Fruit fly (Drosophila melanogaster) whole organism, pupa: ENCODE results near the gene CG11970.

Experiments
- CG10348 ChIP-seq: fragments of 200-800 bp; sonication (Bioruptor generic); IDR thresholded peaks from 2 replicates; pipeline ENCODE4 v1.3.6; 2022; ENCODE audit warnings: missing biosample characterization, missing genetic modification characterization
- CG12605 ChIP-seq: fragments of 200-800 bp; sonication (Bioruptor generic); IDR thresholded peaks from 2 replicates; pipeline ENCODE4 v1.3.6; 2022; ENCODE audit warnings: missing biosample characterization, missing genetic modification characterization
- CG13204 ChIP-seq: fragments of 200-800 bp; sonication (Bioruptor generic); optimal IDR thresholded peaks from 2 replicates; lab custom pipeline; 2018; ENCODE audit warnings: missing biosample characterization, mild to moderate bottlenecking, missing genetic modification characterization, moderate library complexity
- CG14655 ChIP-seq: fragments of 200-800 bp; sonication (Bioruptor generic); optimal IDR thresholded peaks from 3 replicates; lab custom pipeline; 2017; ENCODE audit warnings: mild to moderate bottlenecking, missing biosample characterization, missing genetic modification reagents, missing genetic modification characterization
- CG15710 ChIP-seq: fragments of 200-800 bp; sonication (Bioruptor generic); optimal IDR thresholded peaks from 2 replicates; lab custom pipeline; 2018; ENCODE audit warnings: missing biosample characterization, mild to moderate bottlenecking, missing genetic modification characterization, moderate library complexity
- CG17806 ChIP-seq: fragments of 200-800 bp; sonication (Bioruptor generic); optimal IDR thresholded peaks from 2 replicates; lab custom pipeline; 2018; ENCODE audit warnings: missing biosample characterization, mild to moderate bottlenecking, missing genetic modification characterization, moderate library complexity
- CG32121 ChIP-seq: fragments of 200-800 bp; sonication (Bioruptor generic); IDR thresholded peaks from 2 replicates; pipeline ENCODE4 v1.3.6; 2022; ENCODE audit warnings: missing biosample characterization, missing genetic modification characterization
- CG34367 ChIP-seq: fragments of 200-800 bp; sonication (Bioruptor generic); optimal IDR thresholded peaks from 2 replicates; lab custom pipeline; 2018; ENCODE audit warnings: missing biosample characterization, mild to moderate bottlenecking, missing genetic modification characterization
- CG4496 ChIP-seq: fragments of 200-800 bp; sonication (Bioruptor generic); IDR thresholded peaks from 3 replicates; pipeline ENCODE4 v1.3.6; 2022; ENCODE audit warnings: missing biosample characterization, missing genetic modification characterization
- CG8159 ChIP-seq: fragments of 200-800 bp; sonication (Bioruptor generic); optimal IDR thresholded peaks from 3 replicates; lab custom pipeline; 2018; ENCODE audit warnings: missing biosample characterization, mild to moderate bottlenecking, missing genetic modification characterization, moderate library complexity
- CG8301 ChIP-seq: fragments of 200-800 bp; sonication (Bioruptor generic); optimal IDR thresholded peaks from 2 replicates; lab custom pipeline; 2018; ENCODE audit warnings: missing biosample characterization, mild to moderate bottlenecking, missing genetic modification characterization
- CG9948 ChIP-seq: fragments of 200-800 bp; sonication (Bioruptor generic); optimal IDR thresholded peaks from 2 replicates; lab custom pipeline; 2018; ENCODE audit warnings: missing biosample characterization, mild to moderate bottlenecking, missing genetic modification characterization, moderate library complexity
- D1 ChIP-seq: fragments of 200-800 bp; sonication (Bioruptor generic); optimal IDR thresholded peaks from 2 replicates; lab custom pipeline; 2018; ENCODE audit warnings: missing biosample characterization, mild to moderate bottlenecking, missing genetic modification characterization, moderate library complexity
- EcR ChIP-seq: fragments of 200-800 bp; sonication (Bioruptor generic); optimal IDR thresholded peaks from 3 replicates; lab custom pipeline; 2019; ENCODE audit warnings: missing biosample characterization, missing genetic modification characterization, mild to moderate bottlenecking, moderate library complexity, missing genetic modification reagents
- Ets98B ChIP-seq: fragments of 200-800 bp; sonication (Bioruptor generic); IDR thresholded peaks from 2 replicates; pipeline ENCODE4 v1.3.6; 2022; ENCODE audit warnings: missing biosample characterization, missing genetic modification characterization
- Pif1A ChIP-seq: fragments of 200-800 bp; sonication (Bioruptor generic); optimal IDR thresholded peaks from 3 replicates; lab custom pipeline; 2016; ENCODE audit warnings: missing biosample characterization, missing genetic modification characterization
- Pif1B ChIP-seq: fragments of 200-800 bp; sonication (Bioruptor generic); optimal IDR thresholded peaks from 3 replicates; lab custom pipeline; 2016; ENCODE audit warnings: missing biosample characterization, missing genetic modification characterization
- Snoo ChIP-seq: fragments of 200-800 bp; sonication (Bioruptor generic); optimal IDR thresholded peaks from 3 replicates; lab custom pipeline; 2017; ENCODE audit warnings: missing biosample characterization, mild to moderate bottlenecking, missing genetic modification characterization, inconsistent platforms
- fd96Ca ChIP-seq: fragments of 200-800 bp; sonication (Bioruptor generic); IDR thresholded peaks from 3 replicates; pipeline ENCODE4 v1.3.6; 2022; ENCODE audit warnings: missing biosample characterization, missing genetic modification characterization
- gl ChIP-seq: fragments of 200-800 bp; sonication (Bioruptor generic); optimal IDR thresholded peaks from 2 replicates; lab custom pipeline; 2018; ENCODE audit warnings: missing biosample characterization, mild to moderate bottlenecking, missing genetic modification characterization
- rn ChIP-seq: fragments of 200-800 bp; sonication (Bioruptor generic); IDR thresholded peaks from 2 replicates; pipeline ENCODE4 v1.3.6; 2022; ENCODE audit warnings: missing biosample characterization, missing genetic modification characterization

The CG11970 gene

DNA sequence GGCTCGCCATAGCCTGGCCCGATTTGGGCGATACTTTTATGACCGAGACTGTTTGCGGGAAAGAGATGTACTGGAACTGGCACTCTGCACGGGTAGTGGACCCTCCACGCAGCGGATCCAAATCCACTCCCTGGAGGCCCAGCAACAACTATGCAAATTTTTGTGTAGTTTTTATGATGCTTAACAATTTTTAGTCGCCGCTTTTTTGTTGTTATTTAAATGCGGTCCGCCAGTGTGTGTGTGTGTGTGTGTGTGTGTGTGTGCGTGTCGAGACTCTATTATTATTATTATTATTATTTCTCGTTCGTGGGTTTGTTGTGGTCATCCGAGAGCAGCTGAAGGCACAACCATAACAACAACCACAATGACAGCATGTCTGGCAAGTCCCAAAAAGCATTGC is 25.4 kb upstream of the CG11970 start:
- TF ChIP-seq Ets98B (GFP tag; lab: Robert Waterston, UW) (no peak), CG8159 (no peak), CG4496 (GFP tag; lab: Robert Waterston, UW) (no peak), CG17806 (no peak), gl (tag; lab: Kevin White, UChicago) (no peak), CG32121 (GFP tag; lab: Robert Waterston, UW) (no peak), Pif1A (GFP tag; lab: Kevin White, UChicago) (no peak), EcR (no peak), D1 (no peak), CG9948 (tag; lab: Kevin White, UChicago) (no peak), fd96Ca (GFP tag; lab: Robert Waterston, UW) (no peak), rn (no peak), CG13204 (GFP tag; lab: Kevin White, UChicago) (no peak), CG10348 (GFP tag; lab: Robert Waterston, UW) (no peak), CG8301 (no peak), CG12605 (no peak), Snoo (no peak), CG34367 (tag; lab: Kevin White, UChicago) (no peak), CG15710 (tag; lab: Kevin White, UChicago) (no peak)
- TF ChIP-seq, all 21 proteins: peak for 0

DNA sequence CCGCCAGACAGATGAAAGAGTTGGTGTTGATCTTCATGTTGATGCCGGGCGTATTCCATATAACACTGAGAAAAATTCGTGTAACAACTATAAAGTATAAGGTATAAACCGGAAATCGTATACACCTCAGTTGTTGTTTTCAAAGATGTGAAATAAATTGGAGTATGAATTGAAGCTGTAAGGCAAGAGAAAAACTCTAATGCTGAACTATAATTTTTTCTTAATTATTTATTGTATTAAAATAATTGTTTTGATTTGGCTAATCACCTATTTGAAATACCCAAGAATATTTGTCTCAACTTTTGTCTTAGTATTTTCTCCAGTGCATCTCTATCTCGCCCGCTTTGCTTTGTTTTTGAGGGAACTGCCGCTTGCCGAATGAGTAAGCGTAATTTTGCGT is 24.2 kb upstream of the CG11970 start:
- TF ChIP-seq Pif1A (GFP tag; lab: Kevin White, UChicago) (no peak), CG34367 (tag; lab: Kevin White, UChicago) (no peak), rn (no peak), CG8159 (no peak), CG32121 (GFP tag; lab: Robert Waterston, UW) (peak; percentile 53; the same call in 1 of the 2 replicates), CG8301 (peak; percentile 53), CG4496 (GFP tag; lab: Robert Waterston, UW) (no peak), D1 (no peak), CG12605 (no peak), CG14655 (GFP tag; lab: Kevin White, UChicago) (peak; percentile 43)

DNA sequence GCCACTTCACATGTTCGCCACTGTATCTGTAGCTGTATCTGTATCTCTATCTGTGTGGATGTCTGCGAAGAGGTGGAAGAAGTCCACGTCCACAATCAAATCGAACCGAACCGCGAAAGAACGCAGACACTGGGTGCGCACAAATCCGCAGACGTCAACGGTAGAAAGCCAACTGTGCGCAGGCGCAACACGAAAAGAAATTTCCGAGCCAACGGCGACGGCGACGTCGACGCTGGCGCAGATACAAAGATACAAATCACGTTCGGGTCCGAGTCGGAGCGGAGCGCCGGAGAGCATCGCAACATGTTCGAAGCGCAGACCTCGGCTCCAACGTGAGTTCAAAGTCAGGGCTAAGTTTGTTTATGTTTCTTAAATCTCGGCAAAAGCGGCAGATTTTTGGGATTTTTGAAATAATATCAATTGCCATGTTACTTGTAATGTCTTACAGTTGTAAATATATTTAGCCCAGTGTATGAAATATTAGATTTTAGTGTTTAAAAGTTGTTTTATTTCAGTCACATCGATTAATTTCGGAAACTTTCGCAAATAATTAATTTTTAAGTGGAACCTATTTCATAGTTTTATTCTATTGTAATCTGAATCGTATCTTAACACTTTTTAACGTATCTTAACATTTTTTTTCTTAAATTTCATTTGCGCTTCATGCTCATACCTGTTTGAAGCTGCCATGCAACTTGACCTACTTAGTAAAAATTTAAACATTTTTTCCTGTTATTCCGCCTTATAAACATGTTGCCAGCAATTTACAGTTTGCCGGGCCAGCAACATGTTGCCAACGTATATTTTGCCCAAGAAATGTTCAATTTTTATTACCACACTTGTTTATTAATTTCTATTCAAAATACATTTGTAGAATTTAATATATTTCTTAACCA is 21.4 kb upstream of the CG11970 start, which contains the start of gene ich:
Gene ich, minus strand, starts transcription at position 178 of the 896 bp plus-strand sequence.
- TF ChIP-seq Pif1A (GFP tag; lab: Kevin White, UChicago), result no peak
- no peak for TF ChIP-seq Snoo
- no peak for TF ChIP-seq CG8301
- 0 out of 3 replicates have a peak, but pooled peaks have one; percentile 31 for TF ChIP-seq fd96Ca (GFP tag; lab: Robert Waterston, UW)
- peak; percentile 4 for TF ChIP-seq EcR
- TF ChIP-seq rn, result no peak

DNA sequence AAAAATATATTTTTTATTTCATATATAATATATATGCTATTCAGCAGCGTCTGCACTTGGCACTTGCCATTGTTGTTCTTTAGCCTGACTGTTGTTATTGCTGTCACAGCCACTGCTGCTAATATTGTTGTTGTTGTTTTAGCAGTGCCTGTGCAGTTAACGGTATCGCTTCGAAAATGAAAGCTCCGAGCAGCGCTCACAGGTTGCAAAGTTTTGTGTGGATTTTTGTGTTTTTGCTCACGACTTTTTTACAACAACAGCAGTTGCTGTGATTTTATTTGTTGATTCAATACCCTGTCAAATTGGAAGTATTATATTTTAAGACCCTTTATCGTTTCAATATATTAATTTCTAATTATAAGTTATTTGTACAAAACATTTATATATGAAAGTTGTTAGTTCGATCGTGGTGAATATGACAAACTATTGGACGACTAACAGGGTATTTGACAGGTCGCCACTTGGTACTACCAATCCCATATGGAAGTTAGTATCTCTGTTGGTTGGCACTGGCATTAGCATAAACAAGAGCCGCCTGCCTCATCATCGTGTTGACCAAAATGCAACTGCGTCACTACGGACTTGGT is 20.7 kb upstream of the CG11970 start:
- TF ChIP-seq CG9948 (tag; lab: Kevin White, UChicago), result no peak
- peak; percentile 36; the same call in 1 of the 3 replicates for TF ChIP-seq fd96Ca (GFP tag; lab: Robert Waterston, UW)
- no peak for TF ChIP-seq Pif1A (GFP tag; lab: Kevin White, UChicago)
- peak; percentile 61 for TF ChIP-seq Ets98B (GFP tag; lab: Robert Waterston, UW)
- TF ChIP-seq CG32121 (GFP tag; lab: Robert Waterston, UW), result peak; percentile 25; the same call in 1 of the 2 replicates
- no peak for TF ChIP-seq CG14655 (GFP tag; lab: Kevin White, UChicago)
- peak; percentile 10 for TF ChIP-seq Pif1B (GFP tag; lab: Kevin White, UChicago)
- no peak for TF ChIP-seq EcR

DNA sequence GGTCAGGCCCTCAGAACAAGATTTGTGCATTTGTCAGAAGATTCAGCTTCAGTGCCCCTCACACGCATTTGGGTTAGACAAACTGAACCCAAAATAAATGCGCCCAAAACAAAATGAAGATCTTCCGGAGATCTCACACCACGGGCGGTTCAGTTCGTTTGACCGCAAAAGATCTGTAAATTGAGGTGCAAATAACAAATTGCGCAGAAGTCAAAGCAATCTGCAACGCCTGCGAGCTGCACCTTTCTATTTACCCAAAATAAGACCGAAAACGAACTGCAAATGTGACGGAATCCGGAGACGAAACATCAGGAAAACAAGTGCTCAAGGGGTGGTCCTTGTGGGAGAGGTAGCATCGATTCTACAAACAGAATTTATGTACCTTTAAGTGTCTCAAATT is 19.0 kb upstream of the CG11970 start:
- TF ChIP-seq fd96Ca (GFP tag; lab: Robert Waterston, UW) (no peak), CG14655 (GFP tag; lab: Kevin White, UChicago) (no peak), CG12605 (no peak), CG34367 (tag; lab: Kevin White, UChicago) (no peak), CG32121 (GFP tag; lab: Robert Waterston, UW) (no peak), CG15710 (tag; lab: Kevin White, UChicago) (no peak)

DNA sequence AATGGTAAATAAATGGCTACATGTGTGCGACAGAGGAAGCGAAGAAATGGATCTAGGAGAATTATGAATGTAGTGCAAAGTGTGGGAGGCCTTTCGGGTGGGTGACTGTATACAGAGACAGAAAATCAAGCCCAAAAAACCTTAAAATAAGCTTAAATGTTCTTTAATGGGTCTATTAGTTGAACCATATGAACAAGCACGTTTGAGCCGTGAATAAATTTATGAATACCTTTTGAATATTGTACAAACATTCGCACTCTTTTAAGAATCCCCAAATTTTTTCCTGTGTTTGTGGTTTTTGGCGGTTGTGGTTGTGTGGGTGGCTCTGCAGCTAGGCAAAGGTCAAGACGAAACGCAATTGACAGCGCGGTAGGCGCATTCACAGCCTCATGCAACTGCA is 17.9 kb upstream of the CG11970 start:
- no peak for TF ChIP-seq CG13204 (GFP tag; lab: Kevin White, UChicago)
- no peak for TF ChIP-seq Pif1B (GFP tag; lab: Kevin White, UChicago)
- no peak for TF ChIP-seq CG17806
- TF ChIP-seq fd96Ca (GFP tag; lab: Robert Waterston, UW), result no peak
- TF ChIP-seq gl (tag; lab: Kevin White, UChicago), result no peak
- TF ChIP-seq CG34367 (tag; lab: Kevin White, UChicago), result no peak
- peak; percentile 43 for TF ChIP-seq CG8301
- peak; percentile 22; the same call in 2 of the 3 replicates for TF ChIP-seq CG4496 (GFP tag; lab: Robert Waterston, UW)
- no peak for TF ChIP-seq rn
- TF ChIP-seq CG8159, result no peak
- TF ChIP-seq CG9948 (tag; lab: Kevin White, UChicago), result no peak
- TF ChIP-seq CG32121 (GFP tag; lab: Robert Waterston, UW), result peak; percentile 46; the same call in 1 of the 2 replicates
- no peak for TF ChIP-seq Pif1A (GFP tag; lab: Kevin White, UChicago)
- TF ChIP-seq CG14655 (GFP tag; lab: Kevin White, UChicago), result no peak
- no peak for TF ChIP-seq EcR
- TF ChIP-seq CG12605, result no peak
- TF ChIP-seq Ets98B (GFP tag; lab: Robert Waterston, UW), result no peak
